Fruit fly (Drosophila melanogaster) whole organism, prepupa: ENCODE results near the gene CG14442.

ENCODE experiments used
- CG11762 ChIP-seq: fragments of 200-800 bp; sonication (Bioruptor generic); optimal IDR thresholded peaks from 3 replicates; lab custom pipeline; 2016; ENCODE audit warnings: missing biosample characterization, missing genetic modification characterization; ENCODE audit not compliant: insufficient read depth
- CG6163 ChIP-seq: fragments of 200-800 bp; sonication (Bioruptor generic); IDR thresholded peaks from 3 replicates; pipeline ENCODE4 v1.3.6; 2022; ENCODE audit warnings: missing biosample characterization, missing genetic modification characterization
- CG7368 ChIP-seq: fragments of 200-800 bp; sonication (Bioruptor generic); optimal IDR thresholded peaks from 3 replicates; lab custom pipeline; 2016; ENCODE audit warnings: missing biosample characterization, missing genetic modification characterization
- CG8119 ChIP-seq: fragments of 200-800 bp; sonication (Bioruptor generic); IDR thresholded peaks from 3 replicates; pipeline ENCODE4 v1.3.6; 2022; ENCODE audit warnings: missing biosample characterization, missing genetic modification characterization
- CG8319 ChIP-seq: fragments of 200-800 bp; sonication (Bioruptor generic); optimal IDR thresholded peaks from 3 replicates; lab custom pipeline; 2016; ENCODE audit warnings: missing biosample characterization, missing genetic modification characterization
- CG8632 ChIP-seq: fragments of 200-800 bp; sonication (Bioruptor generic); optimal IDR thresholded peaks from 3 replicates; lab custom pipeline; 2016; ENCODE audit warnings: missing biosample characterization, missing genetic modification characterization
- Eip93F ChIP-seq: fragments of 200-800 bp; sonication (Bioruptor generic); optimal IDR thresholded peaks from 2 replicates; lab custom pipeline; 2016; ENCODE audit warnings: missing biosample characterization, mild to moderate bottlenecking, missing genetic modification characterization
- acj6 ChIP-seq: fragments of 200-800 bp; sonication (Bioruptor generic); optimal IDR thresholded peaks from 3 replicates; lab custom pipeline; 2016; ENCODE audit warnings: missing biosample characterization, missing genetic modification characterization
- fd59A ChIP-seq: fragments of 200-800 bp; sonication (Bioruptor generic); optimal IDR thresholded peaks from 2 replicates; lab custom pipeline; 2017; ENCODE audit warnings: missing biosample characterization, mild to moderate bottlenecking, missing genetic modification characterization, missing genetic modification reagents
- net ChIP-seq: fragments of 200-800 bp; sonication (Bioruptor generic); optimal IDR thresholded peaks from 3 replicates; lab custom pipeline; 2016; ENCODE audit warnings: missing biosample characterization, missing genetic modification characterization

DNA sequence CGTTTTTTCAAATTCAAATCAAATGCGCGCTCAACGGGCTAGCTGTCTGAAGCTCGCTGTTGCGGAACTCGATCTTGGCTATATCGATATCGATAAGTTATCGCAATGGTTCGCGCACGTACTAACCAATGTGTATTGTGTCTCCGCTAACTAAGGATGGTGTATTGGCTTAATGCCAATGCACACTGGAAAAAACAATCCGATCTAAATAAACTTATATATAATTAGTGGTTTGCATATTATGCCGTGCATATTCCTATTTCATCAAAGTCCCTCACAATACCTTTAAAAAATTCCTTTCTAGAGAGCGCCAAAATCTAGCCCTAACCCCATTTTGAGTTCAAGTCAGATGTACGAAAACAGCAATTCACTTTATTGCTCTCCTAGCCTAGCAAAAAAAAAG, 46.4 kb upstream of the CG14442 start:
- TF ChIP-seq CG11762 (peak; percentile 8), CG8119 (peak; percentile 46; the same call in 2 of the 3 replicates), CG8632 (GFP tag; lab: Kevin White, UChicago) (peak; percentile 23), CG6163 (GFP tag; lab: Robert Waterston, UW) (peak; percentile 60; the same call in 2 of the 3 replicates), net (GFP tag; lab: Kevin White, UChicago) (peak; percentile 7), CG8319 (no peak), fd59A (GFP tag; lab: Kevin White, UChicago) (no peak), Eip93F (GFP tag; lab: Kevin White, UChicago) (no peak), acj6 (peak; percentile 27), CG7368 (no peak)
